Worm (Caenorhabditis elegans) whole organism, L3 larva: ENCODE measurements around the gene B0507.8.

ENCODE experiments used
- R02D3.7 ChIP-seq: fragments of 150-350 bp; optimal IDR thresholded peaks from 2 replicates; lab custom pipeline; 2014; ENCODE audit warnings: missing biosample characterization, missing genetic modification characterization
- ZK546.5 ChIP-seq: sonication (generic microtip); optimal IDR thresholded peaks from 2 replicates; lab custom pipeline; 2017; ENCODE audit warnings: missing biosample characterization, missing genetic modification characterization
- ama-1 ChIP-seq: fragments of 150-350 bp; optimal IDR thresholded peaks from 2 replicates; lab custom pipeline; 2018
- ceh-28 ChIP-seq: fragments of 150-350 bp; optimal IDR thresholded peaks from 2 replicates; lab custom pipeline; 2014; ENCODE audit warnings: missing biosample characterization, missing genetic modification reagents, missing genetic modification characterization
- ceh-9 ChIP-seq: sonication (generic microtip); optimal IDR thresholded peaks from 2 replicates; lab custom pipeline; 2018; ENCODE audit warnings: missing biosample characterization, missing genetic modification characterization
- daf-12 ChIP-seq: fragments of 150-350 bp; optimal IDR thresholded peaks from 2 replicates; lab custom pipeline; 2014; ENCODE audit warnings: missing biosample characterization, missing genetic modification reagents, missing genetic modification characterization
- egl-5 ChIP-seq: fragments of 150-350 bp; optimal IDR thresholded peaks from 2 replicates; lab custom pipeline; 2017; ENCODE audit warnings: missing biosample characterization, missing genetic modification reagents, missing genetic modification characterization, inconsistent platforms
- elt-2 ChIP-seq: sonication (generic microtip); optimal IDR thresholded peaks from 2 replicates; lab custom pipeline; 2016; ENCODE audit warnings: missing genetic modification reagents, mild to moderate bottlenecking, missing genetic modification characterization, missing compliant biosample characterization
- elt-3 ChIP-seq, 3 experiments: fragments of 150-350 bp in 1 of 3; sonication (generic microtip) in 2 of 3; optimal IDR thresholded peaks; 2 replicates in 2 of 3; 4 replicates in 1 of 3; lab custom pipeline; 2014 to 2017; ENCODE audit warnings: missing biosample characterization in 3 of 3, missing genetic modification characterization in 3 of 3
- fkh-10 ChIP-seq: sonication (generic microtip); optimal IDR thresholded peaks from 2 replicates; lab custom pipeline; 2017; ENCODE audit warnings: missing biosample characterization, missing genetic modification reagents, missing genetic modification characterization
- hmg-11 ChIP-seq: sonication (generic microtip); optimal IDR thresholded peaks from 2 replicates; lab custom pipeline; 2016; ENCODE audit warnings: missing genetic modification characterization, missing compliant biosample characterization
- jun-1 ChIP-seq: fragments of 150-350 bp; optimal IDR thresholded peaks from 2 replicates; lab custom pipeline; 2014; ENCODE audit warnings: missing biosample characterization, missing genetic modification reagents, missing genetic modification characterization
- lin-15B ChIP-seq: fragments of 150-350 bp; optimal IDR thresholded peaks from 2 replicates; lab custom pipeline; 2014; ENCODE audit warnings: missing biosample characterization, missing genetic modification characterization
- lin-39 ChIP-seq: fragments of 150-350 bp; optimal IDR thresholded peaks from 2 replicates; lab custom pipeline; 2018; ENCODE audit warnings: missing biosample characterization, missing genetic modification reagents, missing genetic modification characterization
- lsy-12 ChIP-seq: sonication (generic microtip); optimal IDR thresholded peaks from 2 replicates; lab custom pipeline; 2016; ENCODE audit warnings: mild to moderate bottlenecking, missing genetic modification characterization, missing compliant biosample characterization
- nhr-12 ChIP-seq: fragments of 150-350 bp; optimal IDR thresholded peaks from 2 replicates; lab custom pipeline; 2014; ENCODE audit warnings: missing biosample characterization, missing genetic modification characterization
- nhr-23 ChIP-seq: fragments of 150-350 bp; optimal IDR thresholded peaks from 2 replicates; lab custom pipeline; 2014; ENCODE audit warnings: missing biosample characterization, missing genetic modification reagents, missing genetic modification characterization
- nhr-25 ChIP-seq: sonication (generic microtip); optimal IDR thresholded peaks from 2 replicates; lab custom pipeline; 2017; ENCODE audit warnings: missing biosample characterization, missing genetic modification characterization
- nhr-67 ChIP-seq: fragments of 150-350 bp; optimal IDR thresholded peaks from 2 replicates; lab custom pipeline; 2014; ENCODE audit warnings: missing biosample characterization, missing genetic modification characterization
- pha-4 ChIP-seq: fragments of 150-350 bp; optimal IDR thresholded peaks from 2 replicates; lab custom pipeline; 2014; ENCODE audit warnings: missing biosample characterization, missing genetic modification reagents, missing genetic modification characterization
- pqm-1 ChIP-seq: fragments of 150-350 bp; optimal IDR thresholded peaks from 2 replicates; lab custom pipeline; 2017; ENCODE audit warnings: missing biosample characterization, missing genetic modification characterization, inconsistent platforms
- skn-1 ChIP-seq: fragments of 150-350 bp; optimal IDR thresholded peaks from 2 replicates; lab custom pipeline; 2014; ENCODE audit warnings: missing biosample characterization, missing genetic modification characterization
- tbx-2 ChIP-seq: sonication (generic microtip); optimal IDR thresholded peaks from 2 replicates; lab custom pipeline; 2016; ENCODE audit warnings: mild to moderate bottlenecking, missing genetic modification characterization, missing compliant biosample characterization
- unc-39 ChIP-seq: sonication (generic microtip); optimal IDR thresholded peaks from 4 replicates; lab custom pipeline; 2017; ENCODE audit warnings: missing biosample characterization, missing genetic modification characterization
- unc-62 ChIP-seq: fragments of 150-350 bp; sonication (generic microtip); optimal IDR thresholded peaks from 4 replicates; lab custom pipeline; 2014; ENCODE audit warnings: missing biosample characterization, missing genetic modification reagents, missing genetic modification characterization

Gene B0507.8

ce11 chrV:8762861-8763260 is at the start of gene B0507.8:
Gene B0507.8, minus strand, starts transcription at chrV:8762961.
- TF ChIP-seq egl-5 (tag; lab: Kevin White, UChicago) = no peak
- no peak for TF ChIP-seq nhr-25 (tag; lab: Kevin White, UChicago)
- TF ChIP-seq unc-39 (tag; lab: Kevin White, UChicago) = no peak

ce11 chrV:8805047-8805446 is 42.3 kb upstream of the B0507.8 start:
- TF ChIP-seq nhr-23 (tag; lab: Kevin White, UChicago) (no peak), tbx-2 (tag; lab: Kevin White, UChicago) (peak; percentile 3)

- TF ChIP-seq R02D3.7 (tag; lab: Kevin White, UChicago) = no peak
- TF ChIP-seq lin-15B (tag; lab: Kevin White, UChicago) = no peak
- TF ChIP-seq lin-39 (tag; lab: Kevin White, UChicago) = peak; percentile 48
- TF ChIP-seq daf-12 (tag; lab: Kevin White, UChicago) = no peak
- TF ChIP-seq skn-1 (tag; lab: Kevin White, UChicago) = no peak
- TF ChIP-seq ceh-9 (tag; lab: Kevin White, UChicago) = no peak
- TF ChIP-seq jun-1 (tag; lab: Kevin White, UChicago) = no peak
- TF ChIP-seq hmg-11 (tag; lab: Kevin White, UChicago) = peak; percentile 8
- TF ChIP-seq unc-62 (GFP tag; lab: Kevin White, UChicago) = peak; percentile 3
These were observed 39.5 kb upstream of the B0507.8 start for ce11 chrV:8802252-8802651.

ce11 chrV:8800978-8801559 is 38.3 kb upstream of the B0507.8 start, which contains the start of gene magu-2:
Gene magu-2, minus strand, starts transcription at chrV:8801028.
- TF ChIP-seq fkh-10 (GFP tag; lab: Kevin White, UChicago) (peak; percentile 32), nhr-67 (tag; lab: Kevin White, UChicago) (no peak)

- TF ChIP-seq elt-2 (tag; lab: Kevin White, UChicago) (peak; percentile 21), ceh-28 (tag; lab: Kevin White, UChicago) (no peak), daf-12 (tag; lab: Kevin White, UChicago) (no peak), nhr-25 (tag; lab: Kevin White, UChicago) (peak; percentile 29), nhr-23 (tag; lab: Kevin White, UChicago) (no peak)
These were observed 36.6 kb upstream of the B0507.8 start for ce11 chrV:8799293-8799812.

ce11 chrV:8798470-8798869 is 35.7 kb upstream of the B0507.8 start:
- no peak for TF ChIP-seq nhr-12 (tag; lab: Kevin White, UChicago)
- TF ChIP-seq elt-3 (tag; optimal IDR thresholded peaks at IDR 0.05; lab: Kevin White, UChicago) = no peak
- TF ChIP-seq hmg-11 (tag; lab: Kevin White, UChicago) = no peak
- TF ChIP-seq ceh-28 (tag; lab: Kevin White, UChicago) = no peak
- TF ChIP-seq ama-1 (lab: Kevin White, UChicago) = no peak
- TF ChIP-seq elt-2 (tag; lab: Kevin White, UChicago) = peak; percentile 8
- no peak for TF ChIP-seq lsy-12 (tag; lab: Kevin White, UChicago)
- no peak for TF ChIP-seq ceh-9 (tag; lab: Kevin White, UChicago)

- TF ChIP-seq pqm-1 (tag; lab: Kevin White, UChicago) (no peak), ZK546.5 (tag; lab: Kevin White, UChicago) (no peak), pha-4 (tag; lab: Kevin White, UChicago) (peak; percentile 44)
These were observed 34.1 kb upstream of the B0507.8 start for ce11 chrV:8796889-8797288.

ce11 chrV:8796246-8796645 is 33.5 kb upstream of the B0507.8 start:
- TF ChIP-seq elt-2 (tag; lab: Kevin White, UChicago) (peak; percentile 25), elt-3 (tag; optimal IDR thresholded peaks at IDR 0.05; lab: Kevin White, UChicago) (no peak)
